Fruit fly (Drosophila melanogaster) whole organism, embryonic: ENCODE results near the gene CG33947.
A peak's percentile ranks its signal among the peaks of the same experiment; 100 is the strongest.

Experiments
- C15 ChIP-seq: fragments of 200-800 bp; sonication (Bioruptor generic); IDR thresholded peaks from 3 replicates; pipeline ENCODE4 v1.3.6; 2022; ENCODE audit warnings: missing biosample characterization, missing genetic modification characterization
- CG11085 ChIP-seq: fragments of 200-800 bp; sonication (Bioruptor generic); IDR thresholded peaks from 2 replicates; pipeline ENCODE4 v1.3.6; 2022; ENCODE audit warnings: missing biosample characterization, missing genetic modification characterization
- CG12155 ChIP-seq: fragments of 200-800 bp; sonication (Bioruptor generic); optimal IDR thresholded peaks from 3 replicates; lab custom pipeline; 2016; ENCODE audit warnings: missing biosample characterization, missing genetic modification characterization
- CG1529 ChIP-seq: fragments of 200-800 bp; sonication (Bioruptor generic); optimal IDR thresholded peaks from 3 replicates; lab custom pipeline; 2018; ENCODE audit warnings: missing biosample characterization, missing genetic modification characterization
- CG1603 ChIP-seq: fragments of 200-800 bp; sonication (Bioruptor generic); optimal IDR thresholded peaks from 2 replicates; lab custom pipeline; 2019; ENCODE audit warnings: missing biosample characterization, mild to moderate bottlenecking, missing genetic modification characterization, moderate library complexity
- CG16813 ChIP-seq: fragments of 200-800 bp; sonication (Bioruptor generic); IDR thresholded peaks from 3 replicates; pipeline ENCODE4 v1.3.6; 2022; ENCODE audit warnings: missing biosample characterization, missing genetic modification characterization; ENCODE audit not compliant: partially characterized antibody
- CG17385 ChIP-seq: fragments of 200-800 bp; sonication (Bioruptor generic); optimal IDR thresholded peaks from 3 replicates; lab custom pipeline; 2018; ENCODE audit warnings: missing biosample characterization, mild to moderate bottlenecking, missing genetic modification characterization
- CG1792 ChIP-seq: fragments of 200-800 bp; sonication (Bioruptor generic); optimal IDR thresholded peaks from 2 replicates; lab custom pipeline; 2016; ENCODE audit warnings: missing biosample characterization, missing genetic modification characterization
- CG31388 ChIP-seq: fragments of 200-800 bp; sonication (Bioruptor generic); optimal IDR thresholded peaks from 2 replicates; lab custom pipeline; 2016; ENCODE audit warnings: missing biosample characterization, missing genetic modification characterization
- CG31441 ChIP-seq: fragments of 200-800 bp; sonication (Bioruptor generic); IDR thresholded peaks from 2 replicates; pipeline ENCODE4 v1.3.6; 2022; ENCODE audit warnings: missing biosample characterization, missing genetic modification characterization
- CG33213 ChIP-seq: fragments of 200-800 bp; sonication (Bioruptor generic); optimal IDR thresholded peaks from 3 replicates; lab custom pipeline; 2016; ENCODE audit warnings: missing biosample characterization, missing genetic modification characterization
- CG34376 ChIP-seq: fragments of 200-800 bp; sonication (Bioruptor generic); optimal IDR thresholded peaks from 2 replicates; lab custom pipeline; 2018; ENCODE audit warnings: missing biosample characterization, mild to moderate bottlenecking, missing genetic modification characterization
- CG6175 ChIP-seq: fragments of 200-800 bp; sonication (Bioruptor generic); IDR thresholded peaks from 3 replicates; pipeline ENCODE4 v1.3.6; 2022; ENCODE audit warnings: missing biosample characterization, missing genetic modification characterization
- CG6254 ChIP-seq: fragments of 200-800 bp; sonication (Bioruptor generic); optimal IDR thresholded peaks from 3 replicates; lab custom pipeline; 2017; ENCODE audit warnings: mild to moderate bottlenecking, missing biosample characterization, missing genetic modification reagents, missing genetic modification characterization
- CG6813 ChIP-seq: fragments of 200-800 bp; sonication (Bioruptor generic); optimal IDR thresholded peaks from 2 replicates; lab custom pipeline; 2017; ENCODE audit warnings: missing biosample characterization, missing genetic modification characterization, mild to moderate bottlenecking, moderate library complexity, missing genetic modification reagents
- CG7271 ChIP-seq: fragments of 200-800 bp; sonication (Bioruptor generic); optimal IDR thresholded peaks from 2 replicates; lab custom pipeline; 2018; ENCODE audit warnings: missing biosample characterization, mild to moderate bottlenecking, missing genetic modification characterization, moderate library complexity
- CG9727 ChIP-seq: fragments of 200-800 bp; sonication (Bioruptor generic); optimal IDR thresholded peaks from 3 replicates; lab custom pipeline; 2017; ENCODE audit warnings: missing biosample characterization, mild to moderate bottlenecking, missing genetic modification characterization
- CHES-1-like ChIP-seq: fragments of 200-800 bp; sonication (Bioruptor generic); optimal IDR thresholded peaks from 2 replicates; lab custom pipeline; 2016; ENCODE audit warnings: missing biosample characterization, missing genetic modification characterization
- Doc2 ChIP-seq: fragments of 200-800 bp; sonication (Bioruptor generic); IDR thresholded peaks from 2 replicates; pipeline ENCODE4 v1.3.6; 2022; ENCODE audit warnings: missing biosample characterization, missing genetic modification characterization
- ERR ChIP-seq: fragments of 200-800 bp; sonication (Bioruptor generic); optimal IDR thresholded peaks from 2 replicates; lab custom pipeline; 2016; ENCODE audit warnings: missing biosample characterization, missing genetic modification characterization
- Eip74EF ChIP-seq, 2 experiments: fragments of 200-800 bp in 1 of 2; fragments of >200 bp in 1 of 2; sonication (Bioruptor generic) in 1 of 2; optimal IDR thresholded peaks; 2 replicates each; lab custom pipeline; 2017 to 2019; ENCODE audit warnings: missing biosample characterization in 2 of 2, missing genetic modification characterization in 2 of 2, mild to moderate bottlenecking in 1 of 2, moderate library complexity in 1 of 2
- Fer2 ChIP-seq: fragments of 200-800 bp; sonication (Bioruptor generic); optimal IDR thresholded peaks from 2 replicates; lab custom pipeline; 2018; ENCODE audit warnings: missing biosample characterization, mild to moderate bottlenecking, missing genetic modification characterization, moderate library complexity
- Hmr ChIP-seq: fragments of 200-800 bp; sonication (Bioruptor generic); optimal IDR thresholded peaks from 3 replicates; lab custom pipeline; 2017; ENCODE audit warnings: mild to moderate bottlenecking, missing biosample characterization, missing genetic modification reagents, missing genetic modification characterization
- Hr3 ChIP-seq: fragments of 200-800 bp; sonication (Bioruptor generic); optimal IDR thresholded peaks from 3 replicates; lab custom pipeline; 2016; ENCODE audit warnings: missing biosample characterization, missing genetic modification characterization
- NC2β ChIP-seq: fragments of 200-800 bp; sonication (Bioruptor generic); optimal IDR thresholded peaks from 2 replicates; lab custom pipeline; 2016; ENCODE audit warnings: missing biosample characterization, missing genetic modification characterization
- Nf-YA ChIP-seq: fragments of 200-800 bp; sonication (Bioruptor generic); IDR thresholded peaks from 2 replicates; pipeline ENCODE4 v1.3.6; 2022; ENCODE audit warnings: missing biosample characterization, missing genetic modification characterization
- Scr ChIP-seq: fragments of 200-800 bp; sonication (Bioruptor generic); IDR thresholded peaks from 2 replicates; pipeline ENCODE4 v1.3.6; 2022; ENCODE audit warnings: missing biosample characterization, missing genetic modification characterization; ENCODE audit not compliant: partially characterized antibody
- Sry-δ ChIP-seq: fragments of 200-800 bp; sonication (Bioruptor generic); optimal IDR thresholded peaks from 2 replicates; lab custom pipeline; 2016; ENCODE audit warnings: missing biosample characterization, missing genetic modification characterization
- TFAM ChIP-seq: fragments of 200-800 bp; sonication (Bioruptor generic); optimal IDR thresholded peaks from 2 replicates; lab custom pipeline; 2017; ENCODE audit warnings: missing biosample characterization, missing genetic modification characterization, inconsistent platforms
- ara ChIP-seq: fragments of 200-800 bp; sonication (Bioruptor generic); IDR thresholded peaks from 2 replicates; pipeline ENCODE4 v1.3.6; 2022; ENCODE audit warnings: missing biosample characterization, missing genetic modification characterization
- ash1 ChIP-seq: fragments of 200-800 bp; sonication (Bioruptor generic); optimal IDR thresholded peaks from 2 replicates; lab custom pipeline; 2018; ENCODE audit warnings: missing biosample characterization, mild to moderate bottlenecking, missing genetic modification characterization
- btn ChIP-seq: fragments of 200-800 bp; sonication (Bioruptor generic); optimal IDR thresholded peaks from 2 replicates; lab custom pipeline; 2016; ENCODE audit warnings: missing biosample characterization, missing genetic modification characterization
- dan ChIP-seq: fragments of 200-800 bp; sonication (Bioruptor generic); IDR thresholded peaks from 2 replicates; pipeline ENCODE4 v1.3.6; 2022; ENCODE audit warnings: missing biosample characterization, missing genetic modification characterization
- disco-r ChIP-seq: fragments of 200-800 bp; sonication (Bioruptor generic); optimal IDR thresholded peaks from 2 replicates; lab custom pipeline; 2016; ENCODE audit warnings: missing biosample characterization, missing genetic modification characterization
- en ChIP-seq: fragments of 200-800 bp; sonication (Bioruptor generic); optimal IDR thresholded peaks from 2 replicates; lab custom pipeline; 2016; ENCODE audit warnings: missing biosample characterization, missing genetic modification characterization
- gfzf ChIP-seq: fragments of 200-800 bp; sonication (Bioruptor generic); optimal IDR thresholded peaks from 2 replicates; lab custom pipeline; 2016; ENCODE audit warnings: missing biosample characterization, mild to moderate bottlenecking, missing genetic modification characterization, moderate library complexity
- grau ChIP-seq: fragments of 200-800 bp; optimal IDR thresholded peaks from 3 replicates; lab custom pipeline; 2019; ENCODE audit warnings: missing biosample characterization, mild to moderate bottlenecking, missing genetic modification characterization, moderate library complexity
- gt ChIP-seq: fragments of 200-800 bp; sonication (Bioruptor generic); IDR thresholded peaks from 2 replicates; pipeline ENCODE4 v1.3.6; 2022; ENCODE audit warnings: missing biosample characterization, missing genetic modification characterization
- jing ChIP-seq: fragments of 200-800 bp; sonication (Bioruptor generic); optimal IDR thresholded peaks from 2 replicates; lab custom pipeline; 2018; ENCODE audit warnings: missing biosample characterization, mild to moderate bottlenecking, missing genetic modification characterization
- lov ChIP-seq, 2 experiments: fragments of 200-800 bp in 1 of 2; fragments of >200 bp in 1 of 2; sonication (Bioruptor generic) in 1 of 2; IDR thresholded peaks in 1 of 2; optimal IDR thresholded peaks in 1 of 2; 2 replicates in 1 of 2; 3 replicates in 1 of 2; pipeline versions ENCODE4 v1.3.6 to Lab custom; 2017 to 2022; ENCODE audit warnings: missing biosample characterization in 1 of 2, missing genetic modification characterization in 1 of 2
- onecut ChIP-seq: fragments of 200-800 bp; sonication (Bioruptor generic); IDR thresholded peaks from 2 replicates; pipeline ENCODE4 v1.3.6; 2022; ENCODE audit warnings: missing biosample characterization, missing genetic modification characterization
- pnt ChIP-seq: fragments of 200-800 bp; sonication (Bioruptor generic); optimal IDR thresholded peaks from 3 replicates; lab custom pipeline; 2016; ENCODE audit warnings: missing biosample characterization, missing genetic modification characterization
- pzg ChIP-seq: fragments of 200-800 bp; sonication (Bioruptor generic); optimal IDR thresholded peaks from 3 replicates; lab custom pipeline; 2018; ENCODE audit warnings: missing biosample characterization, mild to moderate bottlenecking, missing genetic modification characterization, moderate library complexity
- run ChIP-seq: fragments of 200-800 bp; sonication (Bioruptor generic); optimal IDR thresholded peaks from 3 replicates; lab custom pipeline; 2018; ENCODE audit warnings: missing biosample characterization, mild to moderate bottlenecking, missing genetic modification characterization
- sens-2 ChIP-seq: fragments of 200-800 bp; sonication (Bioruptor generic); IDR thresholded peaks from 2 replicates; pipeline ENCODE4 v1.3.6; 2022; ENCODE audit warnings: missing biosample characterization, missing genetic modification characterization
- seq ChIP-seq: fragments of 200-800 bp; sonication (Bioruptor generic); IDR thresholded peaks from 2 replicates; pipeline ENCODE4 v1.3.6; 2022; ENCODE audit warnings: missing biosample characterization, missing genetic modification characterization
- sisA ChIP-seq: fragments of 200-800 bp; sonication (Bioruptor generic); IDR thresholded peaks from 2 replicates; pipeline ENCODE4 v1.3.6; 2022; ENCODE audit warnings: missing biosample characterization, missing genetic modification characterization
- sqz ChIP-seq: fragments of 200-800 bp; sonication (Bioruptor generic); optimal IDR thresholded peaks from 3 replicates; lab custom pipeline; 2018; ENCODE audit warnings: missing biosample characterization, mild to moderate bottlenecking, missing genetic modification characterization
- unpg ChIP-seq: fragments of 200-800 bp; sonication (Bioruptor generic); optimal IDR thresholded peaks from 3 replicates; lab custom pipeline; 2018; ENCODE audit warnings: missing biosample characterization, mild to moderate bottlenecking, missing genetic modification characterization, moderate library complexity
- zen2 ChIP-seq: fragments of 200-800 bp; sonication (Bioruptor generic); IDR thresholded peaks from 3 replicates; pipeline ENCODE4 v1.3.6; 2022; ENCODE audit warnings: missing biosample characterization, missing genetic modification characterization; ENCODE audit not compliant: partially characterized antibody

Gene CG33947

dm6 chr3L:11064689-11065088, 31.6 kb upstream of the CG33947 start, which contains the start of the genes CG32075, CG45101 and SuUR (continued):
- peak; percentile 67 for TF ChIP-seq jing (GFP tag; lab: Kevin White, UChicago)
- TF ChIP-seq pnt, result peak; percentile 82
- TF ChIP-seq CG6175, result peak; percentile 66; the same call in 1 of the 3 replicates
- TF ChIP-seq lov (optimal IDR thresholded peaks at IDR 0.05; lab: Kevin White, UChicago), result no peak
- TF ChIP-seq lov (GFP tag; IDR thresholded peaks at IDR 0.05; lab: Robert Waterston, UW), result 0 out of 3 replicates have a peak, but pooled peaks have one; percentile 58
- TF ChIP-seq onecut (GFP tag; lab: Robert Waterston, UW), result peak; percentile 34; the same call in 1 of the 2 replicates
- TF ChIP-seq CG16813 (GFP tag; lab: Robert Waterston, UW), result no peak
- TF ChIP-seq CG6813 (GFP tag; lab: Kevin White, UChicago), result no peak
- TF ChIP-seq CHES-1-like (GFP tag; lab: Kevin White, UChicago), result peak; percentile 92
- TF ChIP-seq CG31441 (GFP tag; lab: Robert Waterston, UW), result peak; percentile 68
- no peak for TF ChIP-seq zen2 (GFP tag; lab: Robert Waterston, UW)
- TF ChIP-seq C15 (GFP tag; lab: Robert Waterston, UW), result peak; percentile 86
- peak; percentile 79 for TF ChIP-seq seq (GFP tag; lab: Robert Waterston, UW)
- TF ChIP-seq NC2β (GFP tag; lab: Kevin White, UChicago), result peak; percentile 86
- peak; percentile 39 for TF ChIP-seq CG31388
- peak; percentile 69 for TF ChIP-seq CG1792
- TF ChIP-seq run (tag; lab: Kevin White, UChicago), result peak; percentile 80
- peak; percentile 69; the same call in 1 of the 2 replicates for TF ChIP-seq Nf-YA (GFP tag; lab: Robert Waterston, UW)
- peak; percentile 88 for TF ChIP-seq grau (tag; lab: Kevin White, UChicago)
- peak; percentile 18 for TF ChIP-seq sqz (GFP tag; lab: Kevin White, UChicago)
- TF ChIP-seq disco-r (GFP tag; lab: Kevin White, UChicago), result peak; percentile 51
- TF ChIP-seq btn (GFP tag; lab: Kevin White, UChicago), result no peak
- TF ChIP-seq CG17385 (GFP tag; lab: Kevin White, UChicago), result peak; percentile 81
- TF ChIP-seq Hmr (GFP tag; lab: Kevin White, UChicago), result peak; percentile 82
- peak; percentile 65 for TF ChIP-seq sens-2 (GFP tag; lab: Robert Waterston, UW)
- TF ChIP-seq CG33213 (GFP tag; lab: Kevin White, UChicago), result peak; percentile 91
- TF ChIP-seq ara, result peak; percentile 83
- TF ChIP-seq ERR, result no peak
- TF ChIP-seq CG11085 (GFP tag; lab: Robert Waterston, UW), result peak; percentile 64
- TF ChIP-seq CG7271 (tag; lab: Kevin White, UChicago), result peak; percentile 58
- peak; percentile 79 for TF ChIP-seq Fer2
- peak; percentile 18 for TF ChIP-seq en (GFP tag; lab: Kevin White, UChicago)
- TF ChIP-seq CG1529 (GFP tag; lab: Kevin White, UChicago), result peak; percentile 59
- peak; percentile 54 for TF ChIP-seq CG6254 (GFP tag; lab: Kevin White, UChicago)
- TF ChIP-seq pzg, result peak; percentile 75
- TF ChIP-seq CG12155 (GFP tag; lab: Kevin White, UChicago), result peak; percentile 89
- TF ChIP-seq sisA (GFP tag; lab: Robert Waterston, UW), result peak; percentile 92
- peak in 1 of 2 experiments; percentile 35 for TF ChIP-seq Eip74EF (GFP tag; optimal IDR thresholded peaks at IDR 0.05; lab: Kevin White, UChicago)
- peak; percentile 82 for TF ChIP-seq unpg (GFP tag; lab: Kevin White, UChicago)
- peak; percentile 90 for TF ChIP-seq Hr3 (GFP tag; lab: Kevin White, UChicago)
- peak; percentile 75; the same call in 1 of the 2 replicates for TF ChIP-seq gt (GFP tag; lab: Robert Waterston, UW)
- TF ChIP-seq Scr (GFP tag; lab: Robert Waterston, UW), result no peak
- TF ChIP-seq Sry-δ (GFP tag; lab: Kevin White, UChicago), result peak; percentile 63
- 0 out of 2 replicates have a peak, but pooled peaks have one; percentile 28 for TF ChIP-seq Doc2 (GFP tag; lab: Robert Waterston, UW)
- TF ChIP-seq gfzf (GFP tag; lab: Kevin White, UChicago), result peak; percentile 5
- TF ChIP-seq CG9727 (GFP tag; lab: Kevin White, UChicago), result peak; percentile 85
- peak; percentile 51 for TF ChIP-seq CG1603 (tag; lab: Kevin White, UChicago)
- TF ChIP-seq ash1 (GFP tag; lab: Kevin White, UChicago), result no peak
- peak; percentile 55; the same call in 1 of the 2 replicates for TF ChIP-seq dan
- no peak for TF ChIP-seq TFAM (GFP tag; lab: Kevin White, UChicago)
- TF ChIP-seq CG34376, result peak; percentile 80
